Worm (Caenorhabditis elegans) whole organism, dauer: ENCODE measurements around the gene mnr-1.

Experiments used
- unc-62 ChIP-seq: sonication (generic microtip); optimal IDR thresholded peaks from 2 replicates; lab custom pipeline; 2017; ENCODE audit warnings: missing biosample characterization, missing genetic modification reagents, missing genetic modification characterization

mnr-1 gene

ce11 chrV:20692903-20693302 is 38.5 kb downstream of the mnr-1 start:
- TF ChIP-seq unc-62 (GFP tag; lab: Kevin White, UChicago): no peak

DNA sequence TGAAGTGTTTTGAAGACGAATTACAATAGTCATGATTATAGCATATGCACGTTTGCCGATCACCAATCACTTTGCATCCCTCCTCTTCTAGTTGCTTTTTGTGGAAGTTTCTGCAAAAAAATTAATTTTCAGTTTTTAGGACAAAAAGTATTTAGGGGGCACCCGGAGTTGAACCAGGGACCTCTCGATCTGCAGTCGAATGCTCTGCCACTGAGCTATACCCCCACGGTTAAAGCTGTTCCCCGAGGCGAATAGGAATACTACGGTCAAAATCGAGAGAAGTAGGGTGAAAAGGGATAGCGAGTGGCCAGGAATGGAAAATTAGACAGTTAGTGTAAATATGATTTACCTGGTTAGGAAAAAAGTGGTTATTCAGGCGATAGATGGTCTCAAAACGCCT is 39.5 kb downstream of the mnr-1 start:
- TF ChIP-seq unc-62 (GFP tag; lab: Kevin White, UChicago): no peak

DNA sequence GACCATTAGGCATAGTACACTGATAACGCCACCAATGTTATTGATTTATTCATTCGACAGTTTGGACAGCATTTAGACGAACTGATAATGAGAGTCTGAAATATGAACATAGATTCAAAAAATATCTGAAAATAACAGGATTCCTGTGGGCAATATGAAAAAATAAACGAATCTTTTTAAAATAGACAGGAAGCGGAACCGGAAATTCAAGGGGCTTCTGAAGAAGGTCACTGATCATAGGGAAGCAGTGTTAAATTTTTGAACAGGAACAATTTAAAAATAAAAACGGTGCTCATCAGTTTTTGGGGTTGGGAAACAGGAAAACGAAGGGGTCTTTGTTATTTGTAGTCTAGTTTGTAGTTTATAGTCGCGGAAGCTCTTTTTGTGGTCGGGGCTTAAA is 43.8 kb downstream of the mnr-1 start, which contains the start of gene F53F8.7:
TSS of gene F53F8.7 (minus strand) at position 101 of the 400 bp plus-strand sequence.
- no peak for TF ChIP-seq unc-62 (GFP tag; lab: Kevin White, UChicago)

DNA sequence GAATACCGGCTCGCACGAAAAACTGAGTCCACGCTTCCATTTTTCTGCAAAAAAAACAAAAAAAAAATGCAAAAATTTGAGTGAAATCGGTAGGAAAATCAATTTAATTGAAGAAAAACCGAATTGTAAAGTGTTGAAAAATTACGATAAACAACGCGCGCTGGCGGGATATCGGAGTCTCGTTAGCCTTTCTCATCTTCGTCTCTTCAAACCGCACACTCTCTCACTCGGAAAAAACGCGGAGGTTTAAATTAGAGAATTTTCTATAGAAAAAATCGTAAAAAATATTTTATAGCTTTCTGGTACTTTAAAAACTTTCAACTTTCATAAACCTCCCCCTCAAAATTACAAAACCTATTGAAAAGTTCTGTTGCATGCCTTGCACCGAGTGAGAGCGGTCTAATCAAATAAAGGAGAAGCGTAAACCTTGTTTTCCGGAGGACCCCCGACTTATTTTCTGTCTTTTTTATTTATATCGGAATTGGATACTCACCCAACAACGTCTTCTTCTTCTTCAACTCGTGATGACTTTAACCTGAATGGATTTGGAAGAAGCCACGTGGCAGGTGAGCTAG is 49.6 kb downstream of the mnr-1 start, which contains the start of the genes F53F8.5 and F53F8.6:
TSS of gene F53F8.5 (minus strand) at position 52 of the 575 bp plus-strand sequence.
TSS of gene F53F8.6 (plus strand) at position 230 of the 575 bp plus-strand sequence.
- TF ChIP-seq unc-62 (GFP tag; lab: Kevin White, UChicago): no peak
